Fruit fly (Drosophila melanogaster) whole organism, embryonic: Measurements from ENCODE around the gene CG1545.

ENCODE experiments used
- Adf1 ChIP-seq: fragments of 200-800 bp; sonication (Bioruptor generic); IDR thresholded peaks from 2 replicates; pipeline ENCODE4 v1.3.6; 2022; ENCODE audit warnings: missing biosample characterization, missing genetic modification characterization
- Asciz ChIP-seq: fragments of 200-800 bp; sonication (Bioruptor generic); optimal IDR thresholded peaks from 2 replicates; lab custom pipeline; 2017; ENCODE audit warnings: missing biosample characterization, mild to moderate bottlenecking, missing genetic modification characterization, missing genetic modification reagents
- CG11723 ChIP-seq: fragments of 200-800 bp; sonication (Bioruptor generic); optimal IDR thresholded peaks from 2 replicates; lab custom pipeline; 2017; ENCODE audit warnings: missing biosample characterization, mild to moderate bottlenecking, missing genetic modification characterization
- CG12659 ChIP-seq: fragments of 200-800 bp; sonication (Bioruptor generic); optimal IDR thresholded peaks from 3 replicates; lab custom pipeline; 2017; ENCODE audit warnings: mild to moderate bottlenecking, missing biosample characterization, missing genetic modification reagents, missing genetic modification characterization
- CG18262 ChIP-seq: fragments of 200-800 bp; optimal IDR thresholded peaks from 3 replicates; lab custom pipeline; 2019; ENCODE audit warnings: missing biosample characterization, mild to moderate bottlenecking, missing genetic modification characterization, moderate library complexity
- CG34224 ChIP-seq: fragments of 200-800 bp; sonication (Bioruptor generic); IDR thresholded peaks from 3 replicates; pipeline ENCODE4 v1.3.6; 2022; ENCODE audit warnings: missing biosample characterization, missing genetic modification characterization; ENCODE audit not compliant: partially characterized antibody
- CG34422 ChIP-seq: fragments of 200-800 bp; sonication (Bioruptor generic); IDR thresholded peaks from 3 replicates; pipeline ENCODE4 v1.3.6; 2022; ENCODE audit warnings: missing biosample characterization, missing genetic modification characterization
- CG3995 ChIP-seq: fragments of 200-800 bp; sonication (Bioruptor generic); optimal IDR thresholded peaks from 3 replicates; lab custom pipeline; 2016; ENCODE audit warnings: missing biosample characterization, missing genetic modification characterization
- CG5245 ChIP-seq: fragments of 200-800 bp; sonication (Bioruptor generic); optimal IDR thresholded peaks from 3 replicates; lab custom pipeline; 2016; ENCODE audit warnings: missing biosample characterization, missing genetic modification characterization
- CG6683 ChIP-seq: fragments of 200-800 bp; sonication (Bioruptor generic); optimal IDR thresholded peaks from 2 replicates; lab custom pipeline; 2017; ENCODE audit warnings: missing biosample characterization, mild to moderate bottlenecking, missing genetic modification characterization, missing genetic modification reagents
- CG6689 ChIP-seq: fragments of 200-800 bp; sonication (Bioruptor generic); IDR thresholded peaks from 2 replicates; pipeline ENCODE4 v1.3.6; 2022; ENCODE audit warnings: missing biosample characterization, missing genetic modification characterization
- CG6813 ChIP-seq: fragments of 200-800 bp; sonication (Bioruptor generic); optimal IDR thresholded peaks from 2 replicates; lab custom pipeline; 2017; ENCODE audit warnings: missing biosample characterization, missing genetic modification characterization, mild to moderate bottlenecking, moderate library complexity, missing genetic modification reagents
- CG7357 ChIP-seq: fragments of 200-800 bp; sonication (Bioruptor generic); IDR thresholded peaks from 3 replicates; pipeline ENCODE4 v1.3.6; 2022; ENCODE audit warnings: missing biosample characterization, missing genetic modification characterization
- CG8281 ChIP-seq: fragments of 200-800 bp; sonication (Bioruptor generic); optimal IDR thresholded peaks from 2 replicates; lab custom pipeline; 2018; ENCODE audit warnings: missing biosample characterization, mild to moderate bottlenecking, missing genetic modification characterization, moderate library complexity
- CG9727 ChIP-seq: fragments of 200-800 bp; sonication (Bioruptor generic); optimal IDR thresholded peaks from 3 replicates; lab custom pipeline; 2017; ENCODE audit warnings: missing biosample characterization, mild to moderate bottlenecking, missing genetic modification characterization
- Chrac-16 ChIP-seq: fragments of 200-800 bp; sonication (Bioruptor generic); optimal IDR thresholded peaks from 3 replicates; lab custom pipeline; 2016; ENCODE audit warnings: missing biosample characterization, missing genetic modification characterization
- CoRest ChIP-seq: fragments of 200-800 bp; sonication (Bioruptor generic); optimal IDR thresholded peaks from 3 replicates; lab custom pipeline; 2018; ENCODE audit warnings: missing biosample characterization, mild to moderate bottlenecking, missing genetic modification characterization, moderate library complexity
- Dref ChIP-seq: fragments of 200-800 bp; sonication (Bioruptor generic); IDR thresholded peaks from 2 replicates; pipeline ENCODE4 v1.3.6; 2022; ENCODE audit warnings: missing biosample characterization, missing genetic modification characterization
- ERR ChIP-seq: fragments of 200-800 bp; sonication (Bioruptor generic); optimal IDR thresholded peaks from 2 replicates; lab custom pipeline; 2016; ENCODE audit warnings: missing biosample characterization, missing genetic modification characterization
- GATAe ChIP-seq: fragments of 200-800 bp; sonication (Bioruptor generic); conservative IDR thresholded peaks from 2 replicates; pipeline ENCODE4 v1.3.6; 2022; ENCODE audit warnings: missing biosample characterization, missing genetic modification characterization
- H15 ChIP-seq: fragments of 200-800 bp; sonication (Bioruptor generic); IDR thresholded peaks from 3 replicates; pipeline ENCODE4 v1.3.6; 2022; ENCODE audit warnings: missing biosample characterization, missing genetic modification characterization
- H2.0 ChIP-seq: fragments of 200-800 bp; sonication (Bioruptor generic); IDR thresholded peaks from 2 replicates; pipeline ENCODE4 v1.3.6; 2022; ENCODE audit warnings: missing biosample characterization, missing genetic modification characterization
- HLH54F ChIP-seq: fragments of 200-800 bp; sonication (Bioruptor generic); optimal IDR thresholded peaks from 3 replicates; lab custom pipeline; 2016; ENCODE audit warnings: missing biosample characterization, missing genetic modification characterization
- MBD-R2 ChIP-seq: fragments of 200-800 bp; sonication (Bioruptor generic); IDR thresholded peaks from 2 replicates; pipeline ENCODE4 v1.3.6; 2022; ENCODE audit warnings: missing biosample characterization, missing genetic modification characterization
- MESR4 ChIP-seq: fragments of 200-800 bp; sonication (Bioruptor generic); optimal IDR thresholded peaks from 2 replicates; lab custom pipeline; 2018; ENCODE audit warnings: missing biosample characterization, mild to moderate bottlenecking, missing genetic modification characterization, moderate library complexity
- Poxn ChIP-seq: fragments of 200-800 bp; sonication (Bioruptor generic); IDR thresholded peaks from 2 replicates; pipeline ENCODE4 v1.3.6; 2022; ENCODE audit warnings: missing biosample characterization, missing genetic modification characterization
- Ptx1 ChIP-seq: fragments of 200-800 bp; sonication (Bioruptor generic); IDR thresholded peaks from 2 replicates; pipeline ENCODE4 v1.3.6; 2022; ENCODE audit warnings: missing biosample characterization, missing genetic modification characterization
- Ravus ChIP-seq: fragments of 200-800 bp; sonication (Bioruptor generic); IDR thresholded peaks from 2 replicates; pipeline ENCODE4 v1.3.6; 2022; ENCODE audit warnings: missing biosample characterization, missing genetic modification characterization
- Side ChIP-seq: fragments of 200-800 bp; sonication (Bioruptor generic); optimal IDR thresholded peaks from 2 replicates; lab custom pipeline; 2016; ENCODE audit warnings: missing biosample characterization, missing genetic modification characterization
- abd-A ChIP-seq: fragments of 200-800 bp; sonication (Bioruptor generic); optimal IDR thresholded peaks from 3 replicates; lab custom pipeline; 2019; ENCODE audit warnings: missing biosample characterization, mild to moderate bottlenecking, missing genetic modification characterization, moderate library complexity
- bab2 ChIP-seq: fragments of 200-800 bp; sonication (Bioruptor generic); optimal IDR thresholded peaks from 2 replicates; lab custom pipeline; 2016; ENCODE audit warnings: missing biosample characterization, missing genetic modification characterization
- br ChIP-seq: fragments of >200 bp; optimal IDR thresholded peaks from 2 replicates; lab custom pipeline; 2017
- caup ChIP-seq: fragments of 200-800 bp; sonication (Bioruptor generic); optimal IDR thresholded peaks from 3 replicates; lab custom pipeline; 2017; ENCODE audit warnings: missing biosample characterization, mild to moderate bottlenecking, missing genetic modification characterization, moderate library complexity; ENCODE audit not compliant: severe bottlenecking
- cg ChIP-seq: fragments of 200-800 bp; sonication (Bioruptor generic); optimal IDR thresholded peaks from 3 replicates; lab custom pipeline; 2019; ENCODE audit warnings: missing biosample characterization, mild to moderate bottlenecking, missing genetic modification characterization, moderate library complexity
- ci ChIP-seq: fragments of 200-800 bp; sonication (Bioruptor generic); IDR thresholded peaks from 3 replicates; pipeline ENCODE4 v1.3.6; 2022; ENCODE audit warnings: missing biosample characterization, missing genetic modification characterization
- corto ChIP-seq: fragments of 200-800 bp; sonication (Bioruptor generic); optimal IDR thresholded peaks from 2 replicates; lab custom pipeline; 2016; ENCODE audit warnings: missing biosample characterization, mild to moderate bottlenecking, missing genetic modification characterization, moderate library complexity
- croc ChIP-seq: fragments of 200-800 bp; sonication (Bioruptor generic); conservative IDR thresholded peaks from 3 replicates; pipeline ENCODE4 v1.3.6; 2022; ENCODE audit warnings: missing biosample characterization, missing genetic modification characterization
- dimm ChIP-seq: fragments of 200-800 bp; sonication (Bioruptor generic); IDR thresholded peaks from 2 replicates; pipeline ENCODE4 v1.3.6; 2022; ENCODE audit warnings: missing biosample characterization, missing genetic modification characterization
- disco-r ChIP-seq: fragments of 200-800 bp; sonication (Bioruptor generic); optimal IDR thresholded peaks from 2 replicates; lab custom pipeline; 2016; ENCODE audit warnings: missing biosample characterization, missing genetic modification characterization
- eyg ChIP-seq: fragments of 200-800 bp; sonication (Bioruptor generic); optimal IDR thresholded peaks from 3 replicates; lab custom pipeline; 2016; ENCODE audit warnings: missing biosample characterization, missing genetic modification characterization
- h ChIP-seq: fragments of >200 bp; optimal IDR thresholded peaks from 2 replicates; lab custom pipeline; 2017
- lov ChIP-seq, 2 experiments: fragments of 200-800 bp in 1 of 2; fragments of >200 bp in 1 of 2; sonication (Bioruptor generic) in 1 of 2; IDR thresholded peaks in 1 of 2; optimal IDR thresholded peaks in 1 of 2; 2 replicates in 1 of 2; 3 replicates in 1 of 2; pipeline versions ENCODE4 v1.3.6 to Lab custom; 2017 to 2022; ENCODE audit warnings: missing biosample characterization in 1 of 2, missing genetic modification characterization in 1 of 2
- pfk ChIP-seq: fragments of 200-800 bp; sonication (Bioruptor generic); optimal IDR thresholded peaks from 2 replicates; lab custom pipeline; 2018; ENCODE audit warnings: missing biosample characterization, mild to moderate bottlenecking, missing genetic modification characterization, moderate library complexity
- rib ChIP-seq: fragments of 200-800 bp; sonication (Bioruptor generic); IDR thresholded peaks from 2 replicates; pipeline ENCODE4 v1.3.6; 2022; ENCODE audit warnings: missing biosample characterization, missing genetic modification characterization
- row ChIP-seq: fragments of 200-800 bp; sonication (Bioruptor generic); IDR thresholded peaks from 3 replicates; pipeline ENCODE4 v1.3.6; 2022; ENCODE audit warnings: missing biosample characterization, missing genetic modification characterization
- run ChIP-seq: fragments of 200-800 bp; sonication (Bioruptor generic); optimal IDR thresholded peaks from 3 replicates; lab custom pipeline; 2018; ENCODE audit warnings: missing biosample characterization, mild to moderate bottlenecking, missing genetic modification characterization
- schlank ChIP-seq: fragments of 200-800 bp; sonication (Bioruptor generic); optimal IDR thresholded peaks from 2 replicates; lab custom pipeline; 2018; ENCODE audit warnings: missing biosample characterization, mild to moderate bottlenecking, missing genetic modification characterization
- shn ChIP-seq: fragments of 200-800 bp; sonication (Bioruptor generic); optimal IDR thresholded peaks from 3 replicates; lab custom pipeline; 2016; ENCODE audit warnings: missing biosample characterization, missing genetic modification characterization
- usp ChIP-seq: fragments of >200 bp; optimal IDR thresholded peaks from 2 replicates; lab custom pipeline; 2017; ENCODE audit warnings: missing biosample characterization, missing genetic modification characterization
- wor ChIP-seq: fragments of 200-800 bp; sonication (Bioruptor generic); IDR thresholded peaks from 2 replicates; pipeline ENCODE4 v1.3.6; 2022; ENCODE audit warnings: missing biosample characterization, missing genetic modification characterization

CG1545 gene

dm6 chrX:11108148-11108844, 48.9 kb upstream of the CG1545 start, which contains the start of gene Hsp60A (continued):
- no peak for TF ChIP-seq lov (optimal IDR thresholded peaks at IDR 0.05; lab: Kevin White, UChicago)
- no peak for TF ChIP-seq lov (GFP tag; IDR thresholded peaks at IDR 0.05; lab: Robert Waterston, UW)
- TF ChIP-seq disco-r (GFP tag; lab: Kevin White, UChicago), result no peak
- TF ChIP-seq caup, result peak; percentile 10
- no peak for TF ChIP-seq eyg (GFP tag; lab: Kevin White, UChicago)
- TF ChIP-seq shn (GFP tag; lab: Kevin White, UChicago), result no peak
- TF ChIP-seq CG6683 (GFP tag; lab: Kevin White, UChicago), result no peak
- no peak for TF ChIP-seq wor (GFP tag; lab: Robert Waterston, UW)
- no peak for TF ChIP-seq CG6813 (GFP tag; lab: Kevin White, UChicago)
- TF ChIP-seq croc (GFP tag; lab: Robert Waterston, UW), result peak; percentile 32; the same call in 1 of the 3 replicates
- TF ChIP-seq CG8281 (tag; lab: Kevin White, UChicago), result no peak
- TF ChIP-seq CG5245, result no peak
- TF ChIP-seq br (lab: Kevin White, UChicago), result no peak
- no peak for TF ChIP-seq Adf1 (GFP tag; lab: Robert Waterston, UW)
- TF ChIP-seq CoRest, result peak; percentile 69
- 0 out of 2 replicates have a peak, but pooled peaks have one; percentile 8 for TF ChIP-seq H2.0
- TF ChIP-seq pfk, result no peak
- TF ChIP-seq Ravus (GFP tag; lab: Robert Waterston, UW), result no peak
- TF ChIP-seq corto (GFP tag; lab: Kevin White, UChicago), result peak; percentile 36
- TF ChIP-seq CG6689 (GFP tag; lab: Robert Waterston, UW), result peak; percentile 26; the same call in 1 of the 2 replicates
- no peak for TF ChIP-seq ERR
- TF ChIP-seq Dref (GFP tag; lab: Robert Waterston, UW), result peak; percentile 86
- no peak for TF ChIP-seq dimm (GFP tag; lab: Robert Waterston, UW)
- TF ChIP-seq CG12659 (GFP tag; lab: Kevin White, UChicago), result peak; percentile 54
- no peak for TF ChIP-seq CG11723 (GFP tag; lab: Kevin White, UChicago)
- TF ChIP-seq Chrac-16, result peak; percentile 21
- peak; percentile 89 for TF ChIP-seq CG34224 (GFP tag; lab: Robert Waterston, UW)
- no peak for TF ChIP-seq H15 (GFP tag; lab: Robert Waterston, UW)
- TF ChIP-seq Side, result no peak
- no peak for TF ChIP-seq GATAe (GFP tag; lab: Robert Waterston, UW)
- TF ChIP-seq Asciz (GFP tag; lab: Kevin White, UChicago), result no peak
- TF ChIP-seq Poxn (GFP tag; lab: Robert Waterston, UW), result no peak
- peak; percentile 72; the same call in 2 of the 3 replicates for TF ChIP-seq ci (GFP tag; lab: Robert Waterston, UW)
- peak; percentile 63 for TF ChIP-seq cg
- TF ChIP-seq MBD-R2 (GFP tag; lab: Robert Waterston, UW), result peak; percentile 41
- TF ChIP-seq Ptx1 (GFP tag; lab: Robert Waterston, UW), result peak; percentile 58
- 0 out of 3 replicates have a peak, but pooled peaks have one; percentile 14 for TF ChIP-seq CG34422 (GFP tag; lab: Robert Waterston, UW)
- no peak for TF ChIP-seq usp
- TF ChIP-seq MESR4, result peak; percentile 42
- TF ChIP-seq abd-A (tag; lab: Kevin White, UChicago), result no peak
- TF ChIP-seq run (tag; lab: Kevin White, UChicago), result no peak
- TF ChIP-seq bab2 (GFP tag; lab: Kevin White, UChicago), result peak; percentile 5
- TF ChIP-seq CG3995 (GFP tag; lab: Kevin White, UChicago), result peak; percentile 19
- TF ChIP-seq CG7357 (GFP tag; lab: Robert Waterston, UW), result no peak
- TF ChIP-seq row (GFP tag; lab: Robert Waterston, UW), result peak; percentile 82
- TF ChIP-seq rib (GFP tag; lab: Robert Waterston, UW), result no peak
- TF ChIP-seq schlank (tag; lab: Kevin White, UChicago), result no peak
- TF ChIP-seq h (lab: Kevin White, UChicago), result no peak
- TF ChIP-seq HLH54F (GFP tag; lab: Kevin White, UChicago), result peak; percentile 30
- peak; percentile 3 for TF ChIP-seq CG18262
- peak; percentile 51 for TF ChIP-seq CG9727 (GFP tag; lab: Kevin White, UChicago)
